Fruit fly (Drosophila melanogaster) whole organism, prepupa: ENCODE results near the gene mRpL45.

Experiments
- CG34406 ChIP-seq: fragments of 200-800 bp; sonication (Bioruptor generic); optimal IDR thresholded peaks from 3 replicates; lab custom pipeline; 2016; ENCODE audit warnings: missing biosample characterization, missing genetic modification characterization
- CG4318 ChIP-seq: fragments of 200-800 bp; sonication (Bioruptor generic); optimal IDR thresholded peaks from 3 replicates; lab custom pipeline; 2017; ENCODE audit warnings: missing biosample characterization, mild to moderate bottlenecking, missing genetic modification characterization
- CG6808 ChIP-seq: fragments of 200-800 bp; sonication (Bioruptor generic); optimal IDR thresholded peaks from 3 replicates; lab custom pipeline; 2017; ENCODE audit warnings: missing biosample characterization, missing genetic modification characterization, mild to moderate bottlenecking, moderate library complexity, missing genetic modification reagents
- CG7368 ChIP-seq: fragments of 200-800 bp; sonication (Bioruptor generic); optimal IDR thresholded peaks from 3 replicates; lab custom pipeline; 2016; ENCODE audit warnings: missing biosample characterization, missing genetic modification characterization
- CG8632 ChIP-seq: fragments of 200-800 bp; sonication (Bioruptor generic); optimal IDR thresholded peaks from 3 replicates; lab custom pipeline; 2016; ENCODE audit warnings: missing biosample characterization, missing genetic modification characterization
- Eip93F ChIP-seq: fragments of 200-800 bp; sonication (Bioruptor generic); optimal IDR thresholded peaks from 2 replicates; lab custom pipeline; 2016; ENCODE audit warnings: missing biosample characterization, mild to moderate bottlenecking, missing genetic modification characterization
- Ets96B ChIP-seq: fragments of 200-800 bp; optimal IDR thresholded peaks from 2 replicates; lab custom pipeline; 2019; ENCODE audit warnings: missing biosample characterization, mild to moderate bottlenecking, missing genetic modification characterization, moderate library complexity
- Lpt ChIP-seq: fragments of 200-800 bp; sonication (Bioruptor generic); optimal IDR thresholded peaks from 3 replicates; lab custom pipeline; 2016; ENCODE audit warnings: missing biosample characterization, missing genetic modification characterization
- OdsH ChIP-seq: fragments of 200-800 bp; sonication (Bioruptor generic); optimal IDR thresholded peaks from 3 replicates; lab custom pipeline; 2016; ENCODE audit warnings: missing biosample characterization, missing genetic modification characterization
- net ChIP-seq: fragments of 200-800 bp; sonication (Bioruptor generic); optimal IDR thresholded peaks from 3 replicates; lab custom pipeline; 2016; ENCODE audit warnings: missing biosample characterization, missing genetic modification characterization
- ss ChIP-seq, 2 experiments: fragments of 200-800 bp; sonication (Bioruptor generic); optimal IDR thresholded peaks; 2 replicates in 1 of 2; 3 replicates in 1 of 2; lab custom pipeline; 2017 to 2018; ENCODE audit warnings: mild to moderate bottlenecking in 2 of 2, missing biosample characterization in 2 of 2, missing genetic modification characterization in 2 of 2, moderate library complexity in 1 of 2

- no peak for TF ChIP-seq Eip93F (GFP tag; lab: Kevin White, UChicago)
- TF ChIP-seq OdsH (GFP tag; lab: Kevin White, UChicago) = no peak
- no peak for TF ChIP-seq ss (GFP tag; optimal IDR thresholded peaks at IDR 0.05; lab: Kevin White, UChicago)
- no peak for TF ChIP-seq net (GFP tag; lab: Kevin White, UChicago)
- TF ChIP-seq Lpt (GFP tag; lab: Kevin White, UChicago) = no peak
- TF ChIP-seq CG34406 = no peak
- TF ChIP-seq Ets96B = no peak
- TF ChIP-seq CG8632 (GFP tag; lab: Kevin White, UChicago) = no peak
- no peak for TF ChIP-seq CG7368 (GFP tag; lab: Kevin White, UChicago)
- no peak for TF ChIP-seq CG4318 (GFP tag; lab: Kevin White, UChicago)
- TF ChIP-seq CG6808 (GFP tag; lab: Kevin White, UChicago) = no peak
Measured at dm6 chr3R:22602783-22603182, 15.5 kb upstream of the mRpL45 start.
